Worm (Caenorhabditis elegans) whole organism, mixed stage, embryonic: ENCODE measurements around the gene T05C7.9.
"Not testable (repeated sequence)": the region's sequence is repeated elsewhere in the genome, so short reads cannot be mapped to it uniquely, and the experiment has no call there.

Source experiments
- M03D4.4 ChIP-seq: sonication (generic microtip); optimal IDR thresholded peaks from 2 replicates; lab custom pipeline; 2017; ENCODE audit warnings: mild to moderate bottlenecking, missing genetic modification characterization, missing compliant biosample characterization
- ces-1 ChIP-seq: fragments of 150-350 bp; optimal IDR thresholded peaks from 2 replicates; lab custom pipeline; 2014; ENCODE audit warnings: missing biosample characterization, missing genetic modification reagents, missing genetic modification characterization
- ham-2 ChIP-seq: fragments of 200-800 bp; sonication (Bioruptor generic); optimal IDR thresholded peaks from 2 replicates; lab custom pipeline; 2018; ENCODE audit warnings: mild to moderate bottlenecking, missing genetic modification characterization, missing compliant biosample characterization
- lsy-2 ChIP-seq: fragments of 150-350 bp; optimal IDR thresholded peaks from 2 replicates; lab custom pipeline; 2014; ENCODE audit warnings: missing biosample characterization, missing genetic modification characterization
- mab-5 ChIP-seq: fragments of 150-350 bp; optimal IDR thresholded peaks from 2 replicates; lab custom pipeline; 2014; ENCODE audit warnings: missing biosample characterization, missing genetic modification characterization
- nhr-12 ChIP-seq: fragments of 150-350 bp; optimal IDR thresholded peaks from 2 replicates; lab custom pipeline; 2014; ENCODE audit warnings: missing biosample characterization, missing genetic modification characterization
- nhr-76 ChIP-seq: sonication (generic microtip); optimal IDR thresholded peaks from 2 replicates; lab custom pipeline; 2017; ENCODE audit warnings: missing biosample characterization, missing genetic modification characterization
- snpc-4 ChIP-seq: fragments of 150-350 bp; optimal IDR thresholded peaks from 2 replicates; lab custom pipeline; 2014; ENCODE audit warnings: missing biosample characterization, missing genetic modification characterization
- unc-62 ChIP-seq: fragments of 150-350 bp; optimal IDR thresholded peaks from 2 replicates; lab custom pipeline; 2014; ENCODE audit warnings: missing biosample characterization, missing genetic modification reagents, missing genetic modification characterization
- zip-8 ChIP-seq: fragments of 150-350 bp; optimal IDR thresholded peaks from 2 replicates; lab custom pipeline; 2014; ENCODE audit warnings: missing biosample characterization, missing genetic modification characterization

DNA sequence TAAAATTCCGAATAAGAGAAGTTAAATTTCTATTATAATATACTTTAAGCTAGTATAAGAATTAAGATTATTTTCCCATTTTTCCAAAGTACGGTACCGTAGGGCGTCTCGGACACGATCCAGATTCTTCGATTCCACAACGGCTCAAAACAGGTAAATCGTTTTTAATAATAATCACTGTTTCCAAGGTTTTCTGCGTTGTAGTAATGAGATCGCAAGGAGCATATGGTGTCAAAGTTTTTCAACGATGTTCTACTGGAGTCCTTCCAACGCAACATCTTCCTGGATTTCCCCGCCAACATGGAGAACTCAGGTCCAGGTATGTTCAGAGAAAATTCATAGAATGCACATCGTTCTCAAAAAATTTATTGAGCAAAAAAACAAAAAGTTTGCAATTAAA is 17.6 kb upstream of the T05C7.9 start, which contains the start of gene T05C7.7:
- not testable (repeated sequence) for TF ChIP-seq M03D4.4 (tag; lab: Kevin White, UChicago); ces-1 (GFP tag; lab: Kevin White, UChicago); lsy-2 (tag; lab: Kevin White, UChicago); unc-62; nhr-76; ham-2; nhr-12 (tag; lab: Kevin White, UChicago); mab-5 (tag; lab: Kevin White, UChicago); zip-8; snpc-4
